Fruit fly (Drosophila melanogaster) whole organism, wandering third instar larva: Measurements from ENCODE around the gene Nmnat.

Experiments
- CG32264 ChIP-seq: fragments of 200-800 bp; sonication (Bioruptor generic); optimal IDR thresholded peaks from 2 replicates; lab custom pipeline; 2016; ENCODE audit warnings: missing biosample characterization, missing genetic modification characterization
- Mio ChIP-seq: sonication (Bioruptor generic); optimal IDR thresholded peaks from 2 replicates; lab custom pipeline; 2016; ENCODE audit warnings: missing biosample characterization, missing genetic modification characterization
- Rel ChIP-seq, 2 experiments: fragments of 200-800 bp; sonication (Bioruptor generic) in 1 of 2; optimal IDR thresholded peaks; 2 replicates in 1 of 2; 3 replicates in 1 of 2; lab custom pipeline; 2016 to 2019; ENCODE audit warnings: mild to moderate bottlenecking in 2 of 2, missing biosample characterization in 2 of 2, missing genetic modification characterization in 2 of 2, moderate library complexity in 1 of 2
- fru ChIP-seq: fragments of 200-800 bp; sonication (Bioruptor generic); optimal IDR thresholded peaks from 3 replicates; lab custom pipeline; 2016; ENCODE audit warnings: missing biosample characterization, mild to moderate bottlenecking, missing genetic modification characterization
- h ChIP-seq: fragments of 200-800 bp; sonication (Bioruptor generic); optimal IDR thresholded peaks from 3 replicates; lab custom pipeline; 2016; ENCODE audit warnings: missing biosample characterization, mild to moderate bottlenecking, missing genetic modification characterization
- psq ChIP-seq: fragments of 200-800 bp; sonication (Bioruptor generic); optimal IDR thresholded peaks from 3 replicates; lab custom pipeline; 2017; ENCODE audit warnings: missing biosample characterization, mild to moderate bottlenecking, missing genetic modification characterization, moderate library complexity
- sage ChIP-seq: fragments of 200-800 bp; sonication (Bioruptor generic); optimal IDR thresholded peaks from 2 replicates; lab custom pipeline; 2016; ENCODE audit warnings: missing biosample characterization, mild to moderate bottlenecking, missing genetic modification characterization
- tai ChIP-seq: sonication (Bioruptor generic); optimal IDR thresholded peaks from 2 replicates; lab custom pipeline; 2016; ENCODE audit warnings: missing biosample characterization, missing genetic modification characterization

- TF ChIP-seq Mio (no peak), Rel (GFP tag; optimal IDR thresholded peaks at IDR 0.05; lab: Kevin White, UChicago) (no peak), Rel (tag; optimal IDR thresholded peaks at IDR 0.05; lab: Kevin White, UChicago) (no peak), psq (no peak), h (GFP tag; lab: Kevin White, UChicago) (no peak), tai (GFP tag; lab: Kevin White, UChicago) (no peak), sage (GFP tag; lab: Kevin White, UChicago) (no peak), CG32264 (GFP tag; lab: Kevin White, UChicago) (no peak), fru (GFP tag; lab: Kevin White, UChicago) (no peak)
Measured at dm6 chr3R:24966578-24966977, 21.5 kb downstream of the Nmnat start.
